Worm (Caenorhabditis elegans): ENCODE results near the gene cnc-7.
A peak's percentile ranks its signal among the peaks of the same experiment; 100 is the strongest.

Gene cnc-7

DNA sequence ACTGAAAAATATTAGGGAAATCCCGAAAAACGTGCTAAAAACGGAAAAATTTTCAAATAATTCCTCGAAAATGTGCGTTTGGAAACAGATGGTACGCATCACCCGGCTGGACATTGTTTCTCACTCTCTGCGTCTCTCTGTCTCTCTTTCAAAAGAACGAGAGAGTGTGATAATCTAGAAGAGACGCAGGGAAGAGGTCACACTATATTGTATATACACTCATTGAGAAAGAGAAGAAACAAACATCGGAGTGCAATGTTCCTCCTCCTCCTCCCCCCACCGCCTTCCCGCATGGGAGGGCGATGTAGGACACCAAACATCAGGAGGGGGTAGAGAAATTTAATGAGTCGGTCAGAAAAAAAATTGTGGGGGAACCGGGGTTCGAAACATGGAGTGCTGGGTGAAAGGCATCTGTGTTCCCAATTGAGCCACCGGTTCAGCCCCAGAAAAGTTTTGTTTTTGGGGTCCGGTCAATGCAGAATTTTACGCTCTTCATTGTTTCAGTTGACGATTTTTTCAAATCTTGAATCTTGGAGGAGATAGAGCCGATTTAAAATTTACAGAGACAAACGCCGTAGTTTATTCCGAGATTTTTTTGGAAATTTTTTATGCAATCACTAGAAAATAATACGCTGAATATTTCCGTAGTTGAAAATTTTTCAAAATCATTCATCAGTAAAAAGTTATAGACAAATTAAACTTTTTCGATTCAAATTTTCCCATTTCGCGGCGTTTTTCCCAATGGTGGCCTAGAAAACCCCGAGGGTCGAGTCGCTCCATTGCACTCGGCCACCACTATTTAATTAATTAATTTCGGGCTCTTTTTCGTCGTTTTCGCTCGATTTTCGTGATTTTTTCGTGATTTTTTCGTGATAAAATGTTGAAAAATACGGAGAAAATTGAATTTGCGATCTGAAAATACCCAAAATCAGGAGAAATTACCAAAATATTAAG lies 30.6 kb downstream of the cnc-7 start (continued):
- TF ChIP-seq C04F5.9 (tag; optimal IDR thresholded peaks at IDR 0.05) (no peak), nhr-12 (tag; optimal IDR thresholded peaks at IDR 0.05) (no peak), ets-5 (GFP tag; IDR thresholded peaks at IDR 0.05) (no peak), lin-39 (tag; optimal IDR thresholded peaks at IDR 0.05) (no peak), ama-1 (optimal IDR thresholded peaks at IDR 0.05) (no peak), mdl-1 (tag; optimal IDR thresholded peaks at IDR 0.05) (peak in 1 of 2 experiments; percentile 64), ceh-90 (tag; optimal IDR thresholded peaks at IDR 0.05) (peak; percentile 88), zag-1 (tag; optimal IDR thresholded peaks at IDR 0.05) (peak; percentile 13), ceh-82 (tag; optimal IDR thresholded peaks at IDR 0.05) (peak; percentile 5 to 68 (median 14)), grh-1 (GFP tag; IDR thresholded peaks at IDR 0.05) (peak; percentile 48), snu-23 (GFP tag; optimal IDR thresholded peaks at IDR 0.05) (peak; percentile 61), elt-3 (tag; optimal IDR thresholded peaks at IDR 0.05) (peak in 1 of 6 experiments; percentile 14), C34B4.2 (tag; optimal IDR thresholded peaks at IDR 0.05) (no peak), nhr-90 (tag; optimal IDR thresholded peaks at IDR 0.05; ENCODE audit: poor library complexity) (peak; percentile 64), pqm-1 (tag; optimal IDR thresholded peaks at IDR 0.05) (no peak), hlh-4 (tag; optimal IDR thresholded peaks at IDR 0.05) (no peak), aly-2 (tag; optimal IDR thresholded peaks at IDR 0.05) (no peak), sup-37 (GFP tag; optimal IDR thresholded peaks at IDR 0.05) (peak; percentile 2), lin-35 (GFP tag; optimal IDR thresholded peaks at IDR 0.05) (peak; percentile 92), ces-1 (GFP tag; optimal IDR thresholded peaks at IDR 0.05) (no peak), skn-1 (tag; optimal IDR thresholded peaks at IDR 0.05) (peak; percentile 40), lin-13 (GFP tag; optimal IDR thresholded peaks at IDR 0.05) (peak; percentile 51), tlp-1 (tag; optimal IDR thresholded peaks at IDR 0.05) (no peak), lin-15B (tag; optimal IDR thresholded peaks at IDR 0.05) (peak; percentile 24), dpl-1 (GFP tag; optimal IDR thresholded peaks at IDR 0.05) (peak; percentile 84 to 92 (median 86)), isw-1 (GFP tag; IDR thresholded peaks at IDR 0.05) (peak; percentile 50), lsy-2 (tag; optimal IDR thresholded peaks at IDR 0.05) (peak; percentile 32 to 69), fkh-10 (GFP tag; optimal IDR thresholded peaks at IDR 0.05) (no peak), efl-3 (GFP tag; optimal IDR thresholded peaks at IDR 0.05) (no peak), fos-1 (tag; optimal IDR thresholded peaks at IDR 0.05) (no peak), ceh-8 (GFP tag; optimal IDR thresholded peaks at IDR 0.05) (peak; percentile 12), alr-1 (tag; optimal IDR thresholded peaks at IDR 0.05; ENCODE audit: borderline replicate concordance) (no peak), unc-86 (tag; optimal IDR thresholded peaks at IDR 0.05) (peak; percentile 52), unc-30 (tag; optimal IDR thresholded peaks at IDR 0.05) (no peak), efl-1 (optimal IDR thresholded peaks at IDR 0.05) (peak; percentile 91 to 98), efl-1 (GFP tag; optimal IDR thresholded peaks at IDR 0.05 in 1 of 2) (peak; percentile 91 to 99), sox-4 (tag; optimal IDR thresholded peaks at IDR 0.05) (peak; percentile 60), egl-27 (tag; optimal IDR thresholded peaks at IDR 0.05) (no peak), mep-1 (tag; optimal IDR thresholded peaks at IDR 0.05) (peak; percentile 62), nhr-76 (tag; optimal IDR thresholded peaks at IDR 0.05) (no peak), ztf-4 (tag; optimal IDR thresholded peaks at IDR 0.05) (no peak), nhr-237 (tag; optimal IDR thresholded peaks at IDR 0.05) (no peak), nhr-85 (tag) (peak; percentile 90)

DNA sequence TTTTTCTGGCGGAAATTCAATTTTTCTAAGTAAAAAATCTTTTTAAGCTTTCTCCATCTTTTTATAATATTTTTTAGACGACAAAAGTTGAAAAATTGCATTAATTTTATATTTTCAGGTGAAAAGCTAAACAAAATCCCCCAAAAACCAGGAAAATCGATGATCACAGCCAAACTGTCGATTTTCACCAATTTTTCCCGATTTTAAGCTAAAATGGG lies 31.2 kb downstream of the cnc-7 start, which contains the start of the genes fce-2 and F48F5.8:
TSS of gene fce-2 (plus strand) at position 119 of the 218 bp plus-strand sequence.
TSS of gene F48F5.8 (plus strand) at position 160 of the 218 bp plus-strand sequence.
- no peak for TF ChIP-seq nhr-28 (tag; optimal IDR thresholded peaks at IDR 0.05)
- TF ChIP-seq egl-27 (tag; optimal IDR thresholded peaks at IDR 0.05), result no peak
- TF ChIP-seq unc-30 (tag; optimal IDR thresholded peaks at IDR 0.05), result no peak
- TF ChIP-seq nhr-47 (tag; optimal IDR thresholded peaks at IDR 0.05), result no peak
- no peak for TF ChIP-seq tbx-2 (tag; optimal IDR thresholded peaks at IDR 0.05)
- TF ChIP-seq ceh-90 (tag; optimal IDR thresholded peaks at IDR 0.05), result no peak
